Worm (Caenorhabditis elegans): ENCODE results near the gene zig-4.

zig-4 gene

ce11 chrX:7930450-7930849, 5.2 kb downstream of the zig-4 start, which contains the start of gene zig-3:
TSS of gene zig-3 (plus strand) at chrX:7930750.
- no peak for TF ChIP-seq pax-3 (tag; optimal IDR thresholded peaks at IDR 0.05)
- TF ChIP-seq nhr-71 (tag; optimal IDR thresholded peaks at IDR 0.05): no peak
- TF ChIP-seq unc-62 (GFP tag; optimal IDR thresholded peaks at IDR 0.05): no peak
- no peak for TF ChIP-seq nhr-20 (tag; optimal IDR thresholded peaks at IDR 0.05)
- TF ChIP-seq dpl-1 (GFP tag; optimal IDR thresholded peaks at IDR 0.05): no peak
- TF ChIP-seq sptf-1 (tag; optimal IDR thresholded peaks at IDR 0.05): no peak
- TF ChIP-seq unc-86 (tag; optimal IDR thresholded peaks at IDR 0.05): no peak

- TF ChIP-seq elt-3 (tag; optimal IDR thresholded peaks at IDR 0.05) (peak in 1 of 6 experiments; percentile 77), F16B12.6 (tag; optimal IDR thresholded peaks at IDR 0.05) (no peak), mdl-1 (tag; optimal IDR thresholded peaks at IDR 0.05) (peak in 1 of 2 experiments; percentile 77), C16A3.4 (tag; optimal IDR thresholded peaks at IDR 0.05) (peak; percentile 26), nhr-28 (tag; optimal IDR thresholded peaks at IDR 0.05) (no peak), nhr-12 (tag; optimal IDR thresholded peaks at IDR 0.05) (no peak), nhr-85 (tag) (peak; percentile 74), nhr-20 (tag; optimal IDR thresholded peaks at IDR 0.05) (peak; percentile 56), nhr-237 (tag; optimal IDR thresholded peaks at IDR 0.05) (no peak), unc-130 (tag; optimal IDR thresholded peaks at IDR 0.05) (peak; percentile 69), ceh-90 (tag; optimal IDR thresholded peaks at IDR 0.05) (no peak), nhr-71 (tag; optimal IDR thresholded peaks at IDR 0.05) (peak; percentile 35), lin-15B (tag; optimal IDR thresholded peaks at IDR 0.05) (no peak), zip-4 (GFP tag; optimal IDR thresholded peaks at IDR 0.05) (no peak), vab-15 (tag; optimal IDR thresholded peaks at IDR 0.05) (peak; percentile 66), dpl-1 (GFP tag; optimal IDR thresholded peaks at IDR 0.05) (no peak), nhr-11 (tag; optimal IDR thresholded peaks at IDR 0.05) (no peak), hlh-17 (GFP tag; optimal IDR thresholded peaks at IDR 0.05; ENCODE audit: borderline replicate concordance) (no peak), lin-13 (GFP tag; optimal IDR thresholded peaks at IDR 0.05) (no peak), sup-37 (GFP tag; optimal IDR thresholded peaks at IDR 0.05) (no peak), ceh-63 (GFP tag; optimal IDR thresholded peaks at IDR 0.05) (no peak), lin-35 (GFP tag; optimal IDR thresholded peaks at IDR 0.05) (peak in 1 of 2 experiments; percentile 55), ceh-88 (GFP tag; IDR thresholded peaks at IDR 0.05) (no peak), sox-4 (tag; optimal IDR thresholded peaks at IDR 0.05) (no peak), blmp-1 (tag; optimal IDR thresholded peaks at IDR 0.05) (peak; percentile 70)
These were observed 7.2 kb downstream of the zig-4 start for ce11 chrX:7932453-7932852.

- TF ChIP-seq unc-62 (GFP tag; optimal IDR thresholded peaks at IDR 0.05) (no peak), unc-130 (tag; optimal IDR thresholded peaks at IDR 0.05) (no peak), sox-4 (tag; optimal IDR thresholded peaks at IDR 0.05) (no peak), nhr-84 (tag; optimal IDR thresholded peaks at IDR 0.05) (no peak), sup-37 (GFP tag; optimal IDR thresholded peaks at IDR 0.05) (no peak)
These were observed 17.4 kb downstream of the zig-4 start for ce11 chrX:7942675-7943074.

ce11 chrX:7944999-7945398, 19.8 kb downstream of the zig-4 start, which contains the start of gene tnt-3:
TSS of gene tnt-3 (minus strand) at chrX:7945099.
- no peak for TF ChIP-seq pqm-1 (tag; optimal IDR thresholded peaks at IDR 0.05)
- TF ChIP-seq xbp-1 (tag; optimal IDR thresholded peaks at IDR 0.05): no peak
- TF ChIP-seq tbx-2 (tag; optimal IDR thresholded peaks at IDR 0.05): no peak
- TF ChIP-seq nhr-12 (tag; optimal IDR thresholded peaks at IDR 0.05): no peak
- no peak for TF ChIP-seq hpl-2 (GFP tag; optimal IDR thresholded peaks at IDR 0.05)
- TF ChIP-seq lin-39 (tag; optimal IDR thresholded peaks at IDR 0.05): no peak

- TF ChIP-seq rnt-1 (tag; optimal IDR thresholded peaks at IDR 0.05) (peak; percentile 45), lin-35 (GFP tag; optimal IDR thresholded peaks at IDR 0.05) (no peak), lin-14 (GFP tag; optimal IDR thresholded peaks at IDR 0.05) (peak; percentile 46)
These were observed 20.2 kb downstream of the zig-4 start for ce11 chrX:7945438-7945837.
